Worm (Caenorhabditis elegans): ENCODE results near the gene R74.2.

DNA sequence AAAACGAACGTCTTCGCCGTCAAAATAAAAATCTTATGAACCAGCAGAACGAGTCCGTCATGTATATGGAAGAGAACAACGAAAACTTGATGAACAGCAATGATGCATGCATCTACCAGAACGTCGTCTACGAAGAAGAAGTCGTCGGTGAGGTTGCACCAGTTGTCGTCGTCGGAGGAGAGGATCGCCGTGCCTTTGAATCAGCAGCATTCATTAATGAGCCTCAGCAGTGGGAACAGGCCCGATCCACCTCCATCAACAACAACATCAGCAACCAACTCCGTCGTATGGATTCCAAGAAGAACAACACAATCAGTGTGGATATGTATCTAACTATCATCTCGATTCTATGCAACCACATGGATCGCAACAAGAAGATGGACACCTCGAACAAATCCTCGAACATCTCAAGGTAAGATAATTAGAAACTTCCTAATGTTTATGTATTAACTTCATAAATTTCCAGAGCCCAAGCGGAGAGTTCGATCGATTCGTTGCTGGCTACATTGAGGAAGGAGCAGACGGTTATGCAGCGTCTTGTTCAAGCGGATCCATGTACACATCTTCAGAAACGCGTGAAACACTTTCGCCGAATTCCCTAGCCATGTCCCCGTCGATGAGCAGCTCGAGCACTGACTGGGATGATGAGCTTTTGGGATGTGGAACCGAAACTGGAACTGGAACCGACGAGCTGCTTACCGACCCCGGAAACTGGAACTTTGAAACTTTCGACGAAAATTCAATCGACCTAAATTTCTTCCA lies 6.6 kb downstream of the R74.2 start:
- no peak for TF ChIP-seq T22C8.4 (GFP tag; IDR thresholded peaks at IDR 0.05)
- TF ChIP-seq flt-1 (GFP tag; IDR thresholded peaks at IDR 0.05) = no peak
- no peak for TF ChIP-seq klf-2 (GFP tag; conservative IDR thresholded peaks at IDR 0.05)
- TF ChIP-seq med-1 (GFP tag; optimal IDR thresholded peaks at IDR 0.05; ENCODE audit: insufficient read depth) = no peak
